Fruit fly (Drosophila melanogaster) whole organism, pupa: ENCODE measurements around the gene CG32448.

Experiments used
- CG10348 ChIP-seq: fragments of 200-800 bp; sonication (Bioruptor generic); IDR thresholded peaks from 2 replicates; pipeline ENCODE4 v1.3.6; 2022; ENCODE audit warnings: missing biosample characterization, missing genetic modification characterization
- CG12605 ChIP-seq: fragments of 200-800 bp; sonication (Bioruptor generic); IDR thresholded peaks from 2 replicates; pipeline ENCODE4 v1.3.6; 2022; ENCODE audit warnings: missing biosample characterization, missing genetic modification characterization
- CG13204 ChIP-seq: fragments of 200-800 bp; sonication (Bioruptor generic); optimal IDR thresholded peaks from 2 replicates; lab custom pipeline; 2018; ENCODE audit warnings: missing biosample characterization, mild to moderate bottlenecking, missing genetic modification characterization, moderate library complexity
- CG14655 ChIP-seq: fragments of 200-800 bp; sonication (Bioruptor generic); optimal IDR thresholded peaks from 3 replicates; lab custom pipeline; 2017; ENCODE audit warnings: mild to moderate bottlenecking, missing biosample characterization, missing genetic modification reagents, missing genetic modification characterization
- CG15710 ChIP-seq: fragments of 200-800 bp; sonication (Bioruptor generic); optimal IDR thresholded peaks from 2 replicates; lab custom pipeline; 2018; ENCODE audit warnings: missing biosample characterization, mild to moderate bottlenecking, missing genetic modification characterization, moderate library complexity
- CG17806 ChIP-seq: fragments of 200-800 bp; sonication (Bioruptor generic); optimal IDR thresholded peaks from 2 replicates; lab custom pipeline; 2018; ENCODE audit warnings: missing biosample characterization, mild to moderate bottlenecking, missing genetic modification characterization, moderate library complexity
- CG32121 ChIP-seq: fragments of 200-800 bp; sonication (Bioruptor generic); IDR thresholded peaks from 2 replicates; pipeline ENCODE4 v1.3.6; 2022; ENCODE audit warnings: missing biosample characterization, missing genetic modification characterization
- CG34367 ChIP-seq: fragments of 200-800 bp; sonication (Bioruptor generic); optimal IDR thresholded peaks from 2 replicates; lab custom pipeline; 2018; ENCODE audit warnings: missing biosample characterization, mild to moderate bottlenecking, missing genetic modification characterization
- CG4496 ChIP-seq: fragments of 200-800 bp; sonication (Bioruptor generic); IDR thresholded peaks from 3 replicates; pipeline ENCODE4 v1.3.6; 2022; ENCODE audit warnings: missing biosample characterization, missing genetic modification characterization
- CG8159 ChIP-seq: fragments of 200-800 bp; sonication (Bioruptor generic); optimal IDR thresholded peaks from 3 replicates; lab custom pipeline; 2018; ENCODE audit warnings: missing biosample characterization, mild to moderate bottlenecking, missing genetic modification characterization, moderate library complexity
- CG8301 ChIP-seq: fragments of 200-800 bp; sonication (Bioruptor generic); optimal IDR thresholded peaks from 2 replicates; lab custom pipeline; 2018; ENCODE audit warnings: missing biosample characterization, mild to moderate bottlenecking, missing genetic modification characterization
- CG9948 ChIP-seq: fragments of 200-800 bp; sonication (Bioruptor generic); optimal IDR thresholded peaks from 2 replicates; lab custom pipeline; 2018; ENCODE audit warnings: missing biosample characterization, mild to moderate bottlenecking, missing genetic modification characterization, moderate library complexity
- D1 ChIP-seq: fragments of 200-800 bp; sonication (Bioruptor generic); optimal IDR thresholded peaks from 2 replicates; lab custom pipeline; 2018; ENCODE audit warnings: missing biosample characterization, mild to moderate bottlenecking, missing genetic modification characterization, moderate library complexity
- EcR ChIP-seq: fragments of 200-800 bp; sonication (Bioruptor generic); optimal IDR thresholded peaks from 3 replicates; lab custom pipeline; 2019; ENCODE audit warnings: missing biosample characterization, missing genetic modification characterization, mild to moderate bottlenecking, moderate library complexity, missing genetic modification reagents
- Ets98B ChIP-seq: fragments of 200-800 bp; sonication (Bioruptor generic); IDR thresholded peaks from 2 replicates; pipeline ENCODE4 v1.3.6; 2022; ENCODE audit warnings: missing biosample characterization, missing genetic modification characterization
- Pif1A ChIP-seq: fragments of 200-800 bp; sonication (Bioruptor generic); optimal IDR thresholded peaks from 3 replicates; lab custom pipeline; 2016; ENCODE audit warnings: missing biosample characterization, missing genetic modification characterization
- Pif1B ChIP-seq: fragments of 200-800 bp; sonication (Bioruptor generic); optimal IDR thresholded peaks from 3 replicates; lab custom pipeline; 2016; ENCODE audit warnings: missing biosample characterization, missing genetic modification characterization
- Snoo ChIP-seq: fragments of 200-800 bp; sonication (Bioruptor generic); optimal IDR thresholded peaks from 3 replicates; lab custom pipeline; 2017; ENCODE audit warnings: missing biosample characterization, mild to moderate bottlenecking, missing genetic modification characterization, inconsistent platforms
- fd96Ca ChIP-seq: fragments of 200-800 bp; sonication (Bioruptor generic); IDR thresholded peaks from 3 replicates; pipeline ENCODE4 v1.3.6; 2022; ENCODE audit warnings: missing biosample characterization, missing genetic modification characterization
- gl ChIP-seq: fragments of 200-800 bp; sonication (Bioruptor generic); optimal IDR thresholded peaks from 2 replicates; lab custom pipeline; 2018; ENCODE audit warnings: missing biosample characterization, mild to moderate bottlenecking, missing genetic modification characterization
- rn ChIP-seq: fragments of 200-800 bp; sonication (Bioruptor generic); IDR thresholded peaks from 2 replicates; pipeline ENCODE4 v1.3.6; 2022; ENCODE audit warnings: missing biosample characterization, missing genetic modification characterization

Gene CG32448

DNA sequence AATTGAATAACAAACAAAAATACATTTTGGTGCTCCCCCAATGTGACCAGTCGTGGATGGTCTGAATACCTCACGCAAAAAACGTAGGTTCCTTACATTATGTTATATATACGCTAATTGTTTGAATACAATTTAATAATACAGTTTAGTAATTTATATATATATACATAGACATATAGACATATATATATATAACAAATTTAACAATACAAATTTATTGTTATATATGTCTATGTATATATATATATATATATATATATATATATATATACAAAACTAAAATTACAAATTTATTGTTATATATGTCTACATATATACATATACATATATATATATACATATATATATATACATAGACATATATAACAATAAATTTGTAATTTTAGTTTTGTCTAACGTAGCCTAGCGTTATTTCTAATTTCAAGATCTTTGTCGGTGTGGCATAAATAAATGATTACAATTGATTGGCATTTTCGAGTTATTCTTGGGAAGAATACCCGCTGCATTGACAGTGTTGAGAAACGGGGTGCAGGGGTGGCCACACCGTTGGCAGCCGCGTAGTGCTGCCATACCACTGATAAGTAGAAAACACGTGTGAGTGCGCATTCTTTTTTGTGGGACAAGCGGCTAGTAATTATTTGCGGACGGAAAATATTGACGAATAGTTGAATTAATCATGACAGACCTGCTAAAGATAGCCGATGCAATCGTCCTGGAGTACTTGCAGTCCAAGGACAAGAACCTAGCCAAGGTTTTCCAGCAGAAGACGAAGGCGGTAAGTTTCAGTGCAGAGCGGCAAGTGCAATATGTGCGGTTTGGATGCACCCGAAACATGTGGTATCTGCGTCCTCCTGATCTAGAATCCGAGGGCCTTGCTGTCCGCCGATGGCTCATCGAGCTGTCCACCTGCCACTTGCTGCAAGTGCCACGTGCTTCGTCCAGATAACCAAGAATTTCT, 4.2 kb upstream of the CG32448 start, which contains the start of the genes CG7148 and Nopp140:
Gene CG7148 (minus strand): TSS at position 51 of the 958 bp plus-strand sequence.
Gene Nopp140 (plus strand): TSS at position 572 of the 958 bp plus-strand sequence.
- TF ChIP-seq fd96Ca (GFP tag; lab: Robert Waterston, UW) (peak; percentile 69; the same call in 2 of the 3 replicates), CG8301 (tag; lab: Kevin White, UChicago) (peak; percentile 46), CG9948 (peak; percentile 35), CG13204 (GFP tag; lab: Kevin White, UChicago) (no peak), Pif1A (GFP tag; lab: Kevin White, UChicago) (no peak), CG10348 (GFP tag; lab: Robert Waterston, UW) (no peak), CG17806 (tag; lab: Kevin White, UChicago) (peak; percentile 57), Ets98B (peak; percentile 38), CG32121 (GFP tag; lab: Robert Waterston, UW) (peak; percentile 62; the same call in 1 of the 2 replicates), D1 (tag; lab: Kevin White, UChicago) (no peak), CG8159 (tag; lab: Kevin White, UChicago) (peak; percentile 52), EcR (no peak), CG34367 (peak; percentile 42), rn (GFP tag; lab: Robert Waterston, UW) (0 out of 2 replicates have a peak, but pooled peaks have one; percentile 26), CG15710 (tag; lab: Kevin White, UChicago) (peak; percentile 37), CG4496 (peak; percentile 71), Pif1B (no peak), Snoo (tag; lab: Kevin White, UChicago) (peak; percentile 39)

DNA sequence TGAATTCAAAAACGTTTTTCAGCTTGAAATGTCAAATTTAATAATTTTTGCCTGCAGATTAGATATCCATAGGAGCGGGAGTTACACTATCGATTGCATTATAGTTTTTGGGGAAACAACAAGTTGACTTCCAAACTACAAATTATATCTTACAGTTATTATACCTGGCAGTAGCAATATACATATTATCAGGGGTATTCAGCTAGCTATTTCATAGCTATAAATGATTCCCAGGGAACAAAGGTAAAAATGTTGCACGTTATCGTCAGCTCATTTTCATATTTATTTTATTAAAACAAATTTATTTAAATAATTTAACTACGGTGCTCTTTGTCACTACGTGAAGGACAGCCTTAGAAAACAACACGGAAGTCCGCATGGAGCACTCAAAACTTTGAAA, 1.8 kb upstream of the CG32448 start:
- no peak for TF ChIP-seq fd96Ca (GFP tag; lab: Robert Waterston, UW)
- TF ChIP-seq CG8301 (tag; lab: Kevin White, UChicago), result no peak
- no peak for TF ChIP-seq CG9948
- no peak for TF ChIP-seq CG12605 (GFP tag; lab: Robert Waterston, UW)
- TF ChIP-seq Pif1B, result no peak
- TF ChIP-seq CG34367, result no peak
- TF ChIP-seq CG32121 (GFP tag; lab: Robert Waterston, UW), result no peak
- no peak for TF ChIP-seq CG17806 (tag; lab: Kevin White, UChicago)
- TF ChIP-seq CG13204 (GFP tag; lab: Kevin White, UChicago), result no peak
- no peak for TF ChIP-seq CG4496
- TF ChIP-seq Snoo (tag; lab: Kevin White, UChicago), result no peak
- TF ChIP-seq CG14655, result no peak
- no peak for TF ChIP-seq CG15710 (tag; lab: Kevin White, UChicago)
- no peak for TF ChIP-seq D1 (tag; lab: Kevin White, UChicago)

DNA sequence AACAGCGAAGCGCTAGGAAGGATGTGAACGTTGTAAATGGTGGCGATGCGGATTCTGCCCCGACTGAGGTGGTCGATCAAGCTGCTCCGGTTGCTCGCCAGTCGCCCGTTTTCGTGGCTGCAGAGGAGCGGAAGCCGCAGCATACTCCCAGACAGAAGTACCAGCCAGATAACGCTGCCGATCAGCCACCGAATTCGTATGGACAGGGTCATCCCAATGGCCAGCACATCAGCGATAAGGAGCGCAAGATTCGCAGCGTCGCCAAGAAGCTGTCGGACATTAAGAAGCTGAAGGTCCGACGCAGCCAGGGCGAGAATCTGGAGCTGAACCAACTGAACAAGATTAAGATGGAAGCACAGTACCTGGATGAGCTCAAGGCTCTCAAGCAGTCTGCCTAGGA, 1.1 kb downstream of the CG32448 start:
- no peak for TF ChIP-seq fd96Ca (GFP tag; lab: Robert Waterston, UW)
- no peak for TF ChIP-seq CG10348 (GFP tag; lab: Robert Waterston, UW)
- no peak for TF ChIP-seq CG15710 (tag; lab: Kevin White, UChicago)
- TF ChIP-seq CG12605 (GFP tag; lab: Robert Waterston, UW), result no peak
- TF ChIP-seq rn (GFP tag; lab: Robert Waterston, UW), result no peak
- no peak for TF ChIP-seq Ets98B
- TF ChIP-seq Snoo (tag; lab: Kevin White, UChicago), result no peak
- TF ChIP-seq EcR, result no peak

DNA sequence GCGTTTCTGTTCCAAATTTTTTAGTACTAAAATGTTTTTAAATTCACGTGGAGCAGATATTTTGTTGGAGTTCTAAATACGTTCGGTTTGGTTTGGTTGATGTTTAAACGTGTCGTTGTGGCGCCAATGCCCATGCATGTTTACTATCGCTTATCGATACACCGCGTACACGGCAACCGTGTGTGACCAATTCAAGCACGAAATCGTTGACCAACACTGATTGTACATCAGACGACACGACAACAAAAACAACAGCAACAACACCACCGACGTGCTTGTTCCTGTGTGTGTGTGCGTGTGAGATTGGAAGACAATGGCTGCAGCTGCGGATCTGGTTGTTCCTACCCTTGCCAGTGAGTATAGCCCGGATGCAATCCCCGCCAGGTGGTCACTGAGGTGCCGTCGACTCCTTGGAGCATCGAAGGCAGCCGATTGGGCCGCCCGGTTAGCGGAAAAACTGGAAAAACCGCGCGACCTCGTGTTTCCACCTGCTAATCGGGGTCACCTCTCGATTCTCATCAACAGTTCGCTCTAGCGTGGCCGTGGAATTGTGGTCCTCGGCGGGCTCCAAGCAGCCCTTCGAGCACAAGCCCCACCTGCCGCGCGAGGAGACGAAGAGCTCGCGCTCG, 3.4 kb downstream of the CG32448 start, which contains the start of gene eIF2A:
Gene eIF2A (plus strand): TSS at position 16 of the 629 bp plus-strand sequence.
- TF ChIP-seq CG34367 (no peak), Ets98B (peak; percentile 56), gl (tag; lab: Kevin White, UChicago) (peak; percentile 2), CG32121 (GFP tag; lab: Robert Waterston, UW) (0 out of 2 replicates have a peak, but pooled peaks have one; percentile 28), CG14655 (no peak), fd96Ca (GFP tag; lab: Robert Waterston, UW) (peak; percentile 38; the same call in 1 of the 3 replicates), Pif1A (GFP tag; lab: Kevin White, UChicago) (no peak), D1 (tag; lab: Kevin White, UChicago) (no peak), Snoo (tag; lab: Kevin White, UChicago) (peak; percentile 51), CG10348 (GFP tag; lab: Robert Waterston, UW) (no peak), Pif1B (no peak), CG9948 (no peak), CG15710 (tag; lab: Kevin White, UChicago) (peak; percentile 17), CG12605 (GFP tag; lab: Robert Waterston, UW) (peak; percentile 32; the same call in 1 of the 2 replicates), EcR (peak; percentile 36), CG17806 (tag; lab: Kevin White, UChicago) (peak; percentile 17), CG8301 (tag; lab: Kevin White, UChicago) (no peak), CG13204 (GFP tag; lab: Kevin White, UChicago) (no peak), CG4496 (peak; percentile 56; the same call in 2 of the 3 replicates), rn (GFP tag; lab: Robert Waterston, UW) (no peak), CG8159 (tag; lab: Kevin White, UChicago) (no peak)

DNA sequence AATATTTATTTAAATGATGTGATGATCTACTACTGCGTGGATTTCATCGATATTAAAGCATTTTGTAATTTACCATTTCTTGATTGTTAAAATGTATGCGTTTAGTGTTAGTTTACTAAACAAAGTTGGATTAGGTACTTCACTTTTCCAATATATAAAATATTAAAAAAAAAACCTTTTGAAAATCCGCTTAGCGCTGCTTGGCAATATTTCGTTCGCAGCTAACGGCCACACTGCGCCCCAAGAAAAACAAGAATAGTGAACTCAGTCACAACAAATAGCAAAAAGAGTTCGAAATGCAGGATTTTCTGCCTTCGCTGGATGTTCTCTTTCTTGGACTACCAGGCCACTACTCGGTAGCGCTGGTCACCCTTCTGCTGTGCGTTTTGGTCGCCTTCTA, 5.0 kb downstream of the CG32448 start, which contains the start of gene CG7407:
Gene CG7407 (plus strand): TSS at position 226 of the 400 bp plus-strand sequence.
- TF ChIP-seq gl (tag; lab: Kevin White, UChicago), result no peak
- TF ChIP-seq CG8159 (tag; lab: Kevin White, UChicago), result peak; percentile 16
- TF ChIP-seq EcR, result peak; percentile 4
- TF ChIP-seq CG4496, result 0 out of 3 replicates have a peak, but pooled peaks have one; percentile 21
- TF ChIP-seq CG12605 (GFP tag; lab: Robert Waterston, UW), result peak; percentile 56
- TF ChIP-seq, all 21 proteins: peak for 4
